Worm (Caenorhabditis elegans) whole organism, young adult: Measurements from ENCODE around the gene mrp-2.

Experiments
- B0019.2 ChIP-seq: fragments of 200-800 bp; sonication (Bioruptor generic); conservative IDR thresholded peaks from 2 replicates; pipeline ENCODE4 v1.3.6; 2022; ENCODE audit warnings: missing genetic modification reagents, missing genetic modification characterization, missing compliant biosample characterization
- ama-1 ChIP-seq, 3 experiments: fragments of 150-350 bp in 1 of 3; sonication (generic microtip) in 2 of 3; optimal IDR thresholded peaks; 2 replicates each; lab custom pipeline; 2014 to 2018; ENCODE audit warnings: missing biosample characterization in 2 of 3, missing genetic modification characterization in 2 of 3, missing genetic modification reagents in 2 of 3
- hlh-26 ChIP-seq: fragments of 200-800 bp; sonication (Bioruptor generic); conservative IDR thresholded peaks from 2 replicates; pipeline ENCODE4 v1.3.6; 2022; ENCODE audit warnings: missing genetic modification reagents, missing genetic modification characterization, missing compliant biosample characterization
- nhr-120 ChIP-seq: fragments of 200-800 bp; sonication (Bioruptor generic); IDR thresholded peaks from 2 replicates; pipeline ENCODE4 v1.3.6; 2022; ENCODE audit warnings: missing genetic modification characterization, missing compliant biosample characterization
- pbrm-1 ChIP-seq: fragments of 200-800 bp; sonication (Bioruptor generic); IDR thresholded peaks from 2 replicates; pipeline ENCODE4 v1.3.6; 2022; ENCODE audit warnings: missing genetic modification reagents, missing genetic modification characterization, missing compliant biosample characterization

DNA sequence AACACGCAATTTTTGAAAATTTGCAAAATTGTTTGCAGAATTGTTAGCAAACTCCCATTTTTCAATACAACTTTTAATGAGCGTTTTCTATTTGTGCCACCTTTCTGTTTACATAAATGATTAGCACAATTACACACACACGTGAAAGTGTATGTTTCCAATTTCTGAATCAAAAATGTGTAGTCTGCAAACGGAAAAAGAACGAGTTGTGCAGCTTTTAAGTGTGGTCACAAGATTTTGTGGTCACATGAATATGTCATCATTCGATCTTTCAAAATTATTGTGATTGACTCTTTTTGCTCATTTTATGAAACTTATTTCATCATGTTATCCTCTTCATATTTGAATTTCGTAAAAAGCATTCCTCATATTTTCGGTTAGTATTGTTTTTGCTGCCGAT, 28.2 kb upstream of the mrp-2 start:
- TF ChIP-seq nhr-120 (GFP tag; lab: Robert Waterston, UW) (no peak), pbrm-1 (no peak), B0019.2 (GFP tag; lab: Robert Waterston, UW) (no peak), ama-1 (optimal IDR thresholded peaks at IDR 0.05; lab: Kevin White, UChicago) (no peak), ama-1 (GFP tag; optimal IDR thresholded peaks at IDR 0.05; lab: Kevin White, UChicago) (no peak), hlh-26 (GFP tag; lab: Robert Waterston, UW) (no peak)
